Worm (Caenorhabditis elegans): ENCODE results near the gene cah-1.

ce11 chrIII:5051949-5052348, 33.5 kb downstream of the cah-1 start, which contains the start of gene C45G9.15:
- no peak for TF ChIP-seq nhr-28 (tag; optimal IDR thresholded peaks at IDR 0.05)
- no peak for TF ChIP-seq mep-1 (tag; optimal IDR thresholded peaks at IDR 0.05)
- TF ChIP-seq ztf-11 (tag; optimal IDR thresholded peaks at IDR 0.05) = no peak
- no peak for TF ChIP-seq lin-32 (GFP tag; optimal IDR thresholded peaks at IDR 0.05)
- TF ChIP-seq ces-1 (GFP tag; optimal IDR thresholded peaks at IDR 0.05) = no peak
- no peak for TF ChIP-seq bed-3 (GFP tag; optimal IDR thresholded peaks at IDR 0.05)
- no peak for TF ChIP-seq snpc-4 (tag; optimal IDR thresholded peaks at IDR 0.05)
- TF ChIP-seq nhr-12 (tag; optimal IDR thresholded peaks at IDR 0.05) = no peak
- TF ChIP-seq flh-1 (GFP tag; optimal IDR thresholded peaks at IDR 0.05) = no peak
- no peak for TF ChIP-seq nhr-237 (tag; optimal IDR thresholded peaks at IDR 0.05)
- no peak for TF ChIP-seq unc-62 (GFP tag; optimal IDR thresholded peaks at IDR 0.05)
- no peak for TF ChIP-seq elt-1 (tag; optimal IDR thresholded peaks at IDR 0.05; ENCODE audit: borderline replicate concordance, insufficient read depth)
- no peak for TF ChIP-seq pha-4 (tag; optimal IDR thresholded peaks at IDR 0.05)
